Fruit fly (Drosophila melanogaster) whole organism, embryonic: ENCODE data around the gene Eo.

Experiments used
- Adf1 ChIP-seq: fragments of 200-800 bp; sonication (Bioruptor generic); IDR thresholded peaks from 2 replicates; pipeline ENCODE4 v1.3.6; 2022; ENCODE audit warnings: missing biosample characterization, missing genetic modification characterization
- Asciz ChIP-seq: fragments of 200-800 bp; sonication (Bioruptor generic); optimal IDR thresholded peaks from 2 replicates; lab custom pipeline; 2017; ENCODE audit warnings: missing biosample characterization, mild to moderate bottlenecking, missing genetic modification characterization, missing genetic modification reagents
- CG10147 ChIP-seq: fragments of 200-800 bp; sonication (Bioruptor generic); optimal IDR thresholded peaks from 2 replicates; lab custom pipeline; 2019; ENCODE audit warnings: missing biosample characterization, mild to moderate bottlenecking, missing genetic modification characterization, moderate library complexity
- CG10431 ChIP-seq: fragments of 200-800 bp; sonication (Bioruptor generic); optimal IDR thresholded peaks from 3 replicates; lab custom pipeline; 2018; ENCODE audit warnings: missing biosample characterization, mild to moderate bottlenecking, missing genetic modification characterization
- CG10462 ChIP-seq: fragments of 200-800 bp; sonication (Bioruptor generic); optimal IDR thresholded peaks from 2 replicates; lab custom pipeline; 2016; ENCODE audit warnings: missing biosample characterization, missing genetic modification characterization
- CG10543 ChIP-seq: fragments of 200-800 bp; sonication (Bioruptor generic); optimal IDR thresholded peaks from 3 replicates; lab custom pipeline; 2017; ENCODE audit warnings: missing biosample characterization, mild to moderate bottlenecking, missing genetic modification characterization, moderate library complexity
- CG10979 ChIP-seq: fragments of 200-800 bp; sonication (Bioruptor generic); optimal IDR thresholded peaks from 2 replicates; lab custom pipeline; 2018; ENCODE audit warnings: missing biosample characterization, mild to moderate bottlenecking, missing genetic modification characterization, moderate library complexity
- CG11398 ChIP-seq: fragments of 200-800 bp; sonication (Bioruptor generic); optimal IDR thresholded peaks from 2 replicates; lab custom pipeline; 2016; ENCODE audit warnings: missing biosample characterization, missing genetic modification characterization
- CG11723 ChIP-seq: fragments of 200-800 bp; sonication (Bioruptor generic); optimal IDR thresholded peaks from 2 replicates; lab custom pipeline; 2017; ENCODE audit warnings: missing biosample characterization, mild to moderate bottlenecking, missing genetic modification characterization
- CG13894 ChIP-seq: fragments of 200-800 bp; sonication (Bioruptor generic); optimal IDR thresholded peaks from 3 replicates; lab custom pipeline; 2018; ENCODE audit warnings: missing biosample characterization, mild to moderate bottlenecking, missing genetic modification characterization, moderate library complexity
- CG14441 ChIP-seq: fragments of 200-800 bp; sonication (Bioruptor generic); IDR thresholded peaks from 2 replicates; pipeline ENCODE4 v1.3.6; 2022; ENCODE audit warnings: missing biosample characterization, missing genetic modification characterization
- CG15601 ChIP-seq: fragments of 200-800 bp; sonication (Bioruptor generic); optimal IDR thresholded peaks from 3 replicates; lab custom pipeline; 2019; ENCODE audit warnings: missing biosample characterization, mild to moderate bottlenecking, missing genetic modification characterization, moderate library complexity
- CG18011 ChIP-seq: fragments of 200-800 bp; sonication (Bioruptor generic); optimal IDR thresholded peaks from 2 replicates; lab custom pipeline; 2017; ENCODE audit warnings: missing biosample characterization, missing genetic modification characterization, mild to moderate bottlenecking, moderate library complexity, missing genotype
- CG2199 ChIP-seq: fragments of 200-800 bp; sonication (Bioruptor generic); IDR thresholded peaks from 3 replicates; pipeline ENCODE4 v1.3.6; 2022; ENCODE audit warnings: missing biosample characterization, missing genetic modification characterization
- CG2889 ChIP-seq: fragments of 200-800 bp; sonication (Bioruptor generic); IDR thresholded peaks from 3 replicates; pipeline ENCODE4 v1.3.6; 2022; ENCODE audit warnings: missing biosample characterization, missing genetic modification characterization
- CG30020 ChIP-seq: fragments of 200-800 bp; optimal IDR thresholded peaks from 2 replicates; lab custom pipeline; 2019; ENCODE audit warnings: missing biosample characterization, mild to moderate bottlenecking, missing genetic modification characterization, moderate library complexity
- CG32532 ChIP-seq: fragments of 200-800 bp; sonication (Bioruptor generic); IDR thresholded peaks from 2 replicates; pipeline ENCODE4 v1.3.6; 2022; ENCODE audit warnings: missing biosample characterization, missing genetic modification characterization
- CG32772 ChIP-seq: fragments of 200-800 bp; sonication (Bioruptor generic); IDR thresholded peaks from 2 replicates; pipeline ENCODE4 v1.3.6; 2022; ENCODE audit warnings: missing biosample characterization, missing genetic modification characterization
- CG33213 ChIP-seq: fragments of 200-800 bp; sonication (Bioruptor generic); optimal IDR thresholded peaks from 3 replicates; lab custom pipeline; 2016; ENCODE audit warnings: missing biosample characterization, missing genetic modification characterization
- CG3407 ChIP-seq: fragments of 200-800 bp; sonication (Bioruptor generic); optimal IDR thresholded peaks from 2 replicates; lab custom pipeline; 2018; ENCODE audit warnings: missing biosample characterization, mild to moderate bottlenecking, missing genetic modification characterization
- CG6175 ChIP-seq: fragments of 200-800 bp; sonication (Bioruptor generic); IDR thresholded peaks from 3 replicates; pipeline ENCODE4 v1.3.6; 2022; ENCODE audit warnings: missing biosample characterization, missing genetic modification characterization
- CG6791 ChIP-seq: fragments of 200-800 bp; sonication (Bioruptor generic); IDR thresholded peaks from 3 replicates; pipeline ENCODE4 v1.3.6; 2022; ENCODE audit warnings: missing biosample characterization, missing genetic modification characterization; ENCODE audit not compliant: partially characterized antibody
- CG7556 ChIP-seq: fragments of 200-800 bp; sonication (Bioruptor generic); optimal IDR thresholded peaks from 2 replicates; lab custom pipeline; 2017; ENCODE audit warnings: missing biosample characterization, mild to moderate bottlenecking, missing genetic modification characterization
- CG7987 ChIP-seq: fragments of 200-800 bp; sonication (Bioruptor generic); optimal IDR thresholded peaks from 2 replicates; lab custom pipeline; 2018; ENCODE audit warnings: missing biosample characterization, mild to moderate bottlenecking, missing genetic modification characterization, moderate library complexity
- CG8290 ChIP-seq, 3 experiments: fragments of 200-800 bp; sonication (Bioruptor generic); optimal IDR thresholded peaks; 2 replicates each; lab custom pipeline; 2016 to 2019; ENCODE audit warnings: missing biosample characterization in 3 of 3, missing genetic modification characterization in 3 of 3, mild to moderate bottlenecking in 2 of 3, moderate library complexity in 1 of 3
- Deaf1 ChIP-seq: fragments of 200-800 bp; optimal IDR thresholded peaks from 3 replicates; lab custom pipeline; 2019; ENCODE audit warnings: missing biosample characterization, mild to moderate bottlenecking, missing genetic modification characterization, moderate library complexity
- Doc2 ChIP-seq: fragments of 200-800 bp; sonication (Bioruptor generic); IDR thresholded peaks from 2 replicates; pipeline ENCODE4 v1.3.6; 2022; ENCODE audit warnings: missing biosample characterization, missing genetic modification characterization
- Gug ChIP-seq: fragments of 200-800 bp; sonication (Bioruptor generic); IDR thresholded peaks from 4 replicates; pipeline ENCODE4 v1.3.6; 2022; ENCODE audit warnings: missing biosample characterization, missing genetic modification characterization
- HHEX ChIP-seq: fragments of 200-800 bp; sonication (Bioruptor generic); optimal IDR thresholded peaks from 3 replicates; lab custom pipeline; 2017; ENCODE audit warnings: missing biosample characterization, mild to moderate bottlenecking, missing genetic modification characterization, missing genetic modification reagents
- HLH54F ChIP-seq: fragments of 200-800 bp; sonication (Bioruptor generic); optimal IDR thresholded peaks from 3 replicates; lab custom pipeline; 2016; ENCODE audit warnings: missing biosample characterization, missing genetic modification characterization
- Hmx ChIP-seq: fragments of 200-800 bp; sonication (Bioruptor generic); optimal IDR thresholded peaks from 2 replicates; lab custom pipeline; 2016; ENCODE audit warnings: missing biosample characterization, missing genetic modification characterization
- Hr39 ChIP-seq: fragments of >200 bp; optimal IDR thresholded peaks from 2 replicates; lab custom pipeline; 2017
- NC2β ChIP-seq: fragments of 200-800 bp; sonication (Bioruptor generic); optimal IDR thresholded peaks from 2 replicates; lab custom pipeline; 2016; ENCODE audit warnings: missing biosample characterization, missing genetic modification characterization
- Nf-YA ChIP-seq: fragments of 200-800 bp; sonication (Bioruptor generic); IDR thresholded peaks from 2 replicates; pipeline ENCODE4 v1.3.6; 2022; ENCODE audit warnings: missing biosample characterization, missing genetic modification characterization
- Pdp1 ChIP-seq, 2 experiments: fragments of 200-800 bp; sonication (Bioruptor generic); optimal IDR thresholded peaks; 3 replicates each; lab custom pipeline; 2016; ENCODE audit warnings: missing biosample characterization in 2 of 2, missing genetic modification characterization in 2 of 2, mild to moderate bottlenecking in 1 of 2, moderate library complexity in 1 of 2
- Scr ChIP-seq: fragments of 200-800 bp; sonication (Bioruptor generic); IDR thresholded peaks from 2 replicates; pipeline ENCODE4 v1.3.6; 2022; ENCODE audit warnings: missing biosample characterization, missing genetic modification characterization; ENCODE audit not compliant: partially characterized antibody
- Sin3A ChIP-seq: fragments of >200 bp; optimal IDR thresholded peaks from 2 replicates; lab custom pipeline; 2018
- Stat92E ChIP-seq, 3 experiments: fragments of >200 bp in 2 of 3; fragments of 200-800 bp in 1 of 3; sonication (Bioruptor generic) in 1 of 3; optimal IDR thresholded peaks; 2 replicates each; lab custom pipeline; 2017 to 2019; ENCODE audit warnings: missing biosample characterization in 3 of 3, missing genetic modification characterization in 3 of 3, mild to moderate bottlenecking in 1 of 3, moderate library complexity in 1 of 3
- ato ChIP-seq: fragments of 200-800 bp; sonication (Bioruptor generic); IDR thresholded peaks from 2 replicates; pipeline ENCODE4 v1.3.6; 2022; ENCODE audit warnings: missing biosample characterization, missing genetic modification characterization; ENCODE audit not compliant: partially characterized antibody
- hb ChIP-seq: fragments of 200-800 bp; sonication (Bioruptor generic); IDR thresholded peaks from 3 replicates; pipeline ENCODE4 v1.3.6; 2022; ENCODE audit warnings: missing biosample characterization, missing genetic modification characterization; ENCODE audit not compliant: partially characterized antibody
- hbn ChIP-seq: fragments of 200-800 bp; sonication (Bioruptor generic); IDR thresholded peaks from 2 replicates; pipeline ENCODE4 v1.3.6; 2022; ENCODE audit warnings: missing biosample characterization, missing genetic modification characterization; ENCODE audit not compliant: partially characterized antibody
- ken ChIP-seq: fragments of 200-800 bp; sonication (Bioruptor generic); IDR thresholded peaks from 3 replicates; pipeline ENCODE4 v1.3.6; 2022; ENCODE audit warnings: missing biosample characterization, missing genetic modification characterization
- kni ChIP-seq: fragments of 200-800 bp; sonication (Bioruptor generic); optimal IDR thresholded peaks from 3 replicates; lab custom pipeline; 2017; ENCODE audit warnings: mild to moderate bottlenecking, missing biosample characterization, missing genetic modification reagents, missing genetic modification characterization
- lab ChIP-seq: fragments of 200-800 bp; sonication (Bioruptor generic); optimal IDR thresholded peaks from 3 replicates; lab custom pipeline; 2017; ENCODE audit warnings: missing biosample characterization, missing genetic modification characterization, mild to moderate bottlenecking, moderate library complexity, missing genetic modification reagents
- so ChIP-seq: fragments of 200-800 bp; sonication (Bioruptor generic); IDR thresholded peaks from 3 replicates; pipeline ENCODE4 v1.3.6; 2022; ENCODE audit warnings: missing biosample characterization, missing genetic modification characterization
- sqz ChIP-seq: fragments of 200-800 bp; sonication (Bioruptor generic); optimal IDR thresholded peaks from 3 replicates; lab custom pipeline; 2018; ENCODE audit warnings: missing biosample characterization, mild to moderate bottlenecking, missing genetic modification characterization
- sr ChIP-seq: fragments of 200-800 bp; sonication (Bioruptor generic); IDR thresholded peaks from 3 replicates; pipeline ENCODE4 v1.3.6; 2022; ENCODE audit warnings: missing biosample characterization, missing genetic modification characterization
- zen2 ChIP-seq: fragments of 200-800 bp; sonication (Bioruptor generic); IDR thresholded peaks from 3 replicates; pipeline ENCODE4 v1.3.6; 2022; ENCODE audit warnings: missing biosample characterization, missing genetic modification characterization; ENCODE audit not compliant: partially characterized antibody

The Eo gene

dm6 chrX:14952845-14953720 lies 34.5 kb upstream of the Eo start, which contains the start of gene pdgy (continued):
- TF ChIP-seq CG15601 (tag; lab: Kevin White, UChicago) (no peak), CG32532 (GFP tag; lab: Robert Waterston, UW) (peak; percentile 29; the same call in 1 of the 2 replicates), CG6791 (GFP tag; lab: Robert Waterston, UW) (no peak), Nf-YA (GFP tag; lab: Robert Waterston, UW) (no peak), Doc2 (no peak), kni (GFP tag; lab: Kevin White, UChicago) (peak; percentile 84), Pdp1 (GFP tag; optimal IDR thresholded peaks at IDR 0.05; lab: Kevin White, UChicago) (peak in 1 of 2 experiments; percentile 19), Scr (GFP tag; lab: Robert Waterston, UW) (no peak), CG11398 (GFP tag; lab: Kevin White, UChicago) (no peak), Adf1 (GFP tag; lab: Robert Waterston, UW) (no peak), CG32772 (GFP tag; lab: Robert Waterston, UW) (no peak), HLH54F (GFP tag; lab: Kevin White, UChicago) (no peak), HHEX (GFP tag; lab: Kevin White, UChicago) (no peak), CG10462 (GFP tag; lab: Kevin White, UChicago) (no peak), CG10431 (GFP tag; lab: Kevin White, UChicago) (peak; percentile 40), CG10147 (GFP tag; lab: Kevin White, UChicago) (no peak), sqz (GFP tag; lab: Kevin White, UChicago) (no peak), NC2β (no peak), CG6175 (peak; percentile 88), CG7987 (no peak), so (no peak), Deaf1 (no peak), Hmx (no peak), Asciz (GFP tag; lab: Kevin White, UChicago) (no peak), CG2889 (no peak), lab (peak; percentile 49), CG33213 (GFP tag; lab: Kevin White, UChicago) (no peak), CG18011 (GFP tag; lab: Kevin White, UChicago) (no peak), CG10979 (tag; lab: Kevin White, UChicago) (no peak), CG11723 (GFP tag; lab: Kevin White, UChicago) (no peak), hbn (GFP tag; lab: Robert Waterston, UW) (no peak), CG14441 (no peak), CG13894 (tag; lab: Kevin White, UChicago) (peak; percentile 18), CG3407 (GFP tag; lab: Kevin White, UChicago) (no peak), Stat92E (GFP tag; optimal IDR thresholded peaks at IDR 0.05; lab: Kevin White, UChicago) (no peak), Gug (GFP tag; lab: Robert Waterston, UW) (no peak), Hr39 (no peak), CG2199 (GFP tag; lab: Robert Waterston, UW) (0 out of 3 replicates have a peak, but pooled peaks have one; percentile 40), CG7556 (GFP tag; lab: Kevin White, UChicago) (peak; percentile 7), zen2 (GFP tag; lab: Robert Waterston, UW) (no peak), ato (GFP tag; lab: Robert Waterston, UW) (no peak), sr (GFP tag; lab: Robert Waterston, UW) (peak; percentile 43; the same call in 1 of the 3 replicates), CG8290 (GFP tag; optimal IDR thresholded peaks at IDR 0.05; lab: Kevin White, UChicago) (no peak), CG8290 (tag; optimal IDR thresholded peaks at IDR 0.05; lab: Kevin White, UChicago) (peak in 1 of 2 experiments; percentile 55), CG30020 (tag; lab: Kevin White, UChicago) (no peak), CG10543 (GFP tag; lab: Kevin White, UChicago) (peak; percentile 31), hb (GFP tag; lab: Robert Waterston, UW) (no peak), ken (GFP tag; lab: Robert Waterston, UW) (no peak), Sin3A (lab: Kevin White, UChicago) (no peak)
